Fruit fly (Drosophila melanogaster) whole organism, embryonic: ENCODE results near the gene CG43116.

Source experiments
- Antp ChIP-seq: fragments of 200-800 bp; sonication (Bioruptor generic); optimal IDR thresholded peaks from 3 replicates; lab custom pipeline; 2016; ENCODE audit warnings: missing biosample characterization, missing genetic modification characterization
- Atf6 ChIP-seq: fragments of 200-800 bp; sonication (Bioruptor generic); IDR thresholded peaks from 2 replicates; pipeline ENCODE4 v1.3.6; 2022; ENCODE audit warnings: missing biosample characterization, missing genetic modification characterization
- CG1024 ChIP-seq: fragments of 200-800 bp; sonication (Bioruptor generic); IDR thresholded peaks from 2 replicates; pipeline ENCODE4 v1.3.6; 2022; ENCODE audit warnings: missing biosample characterization, missing genetic modification characterization
- CG11093 ChIP-seq: fragments of 200-800 bp; sonication (Bioruptor generic); IDR thresholded peaks from 3 replicates; pipeline ENCODE4 v1.3.6; 2022; ENCODE audit warnings: missing biosample characterization, missing genetic modification characterization
- CG11456 ChIP-seq: fragments of 200-800 bp; sonication (Bioruptor generic); IDR thresholded peaks from 3 replicates; pipeline ENCODE4 v1.3.6; 2022; ENCODE audit warnings: missing biosample characterization, missing genetic modification characterization
- CG12299 ChIP-seq: fragments of 200-800 bp; sonication (Bioruptor generic); optimal IDR thresholded peaks from 2 replicates; lab custom pipeline; 2018; ENCODE audit warnings: missing biosample characterization, mild to moderate bottlenecking, missing genetic modification characterization
- CG13296 ChIP-seq: fragments of 200-800 bp; sonication (Bioruptor generic); optimal IDR thresholded peaks from 3 replicates; lab custom pipeline; 2018; ENCODE audit warnings: missing biosample characterization, mild to moderate bottlenecking, missing genetic modification characterization
- CG13775 ChIP-seq: fragments of 200-800 bp; sonication (Bioruptor generic); optimal IDR thresholded peaks from 3 replicates; lab custom pipeline; 2017; ENCODE audit warnings: missing biosample characterization, mild to moderate bottlenecking, missing genetic modification characterization
- CG17829 ChIP-seq: fragments of 200-800 bp; optimal IDR thresholded peaks from 2 replicates; lab custom pipeline; 2019; ENCODE audit warnings: missing biosample characterization, mild to moderate bottlenecking, missing genetic modification characterization, moderate library complexity
- CG18599 ChIP-seq: fragments of 200-800 bp; sonication (Bioruptor generic); optimal IDR thresholded peaks from 3 replicates; lab custom pipeline; 2017; ENCODE audit warnings: missing biosample characterization, missing genetic modification characterization, mild to moderate bottlenecking, moderate library complexity, missing genetic modification reagents
- CG2199 ChIP-seq: fragments of 200-800 bp; sonication (Bioruptor generic); IDR thresholded peaks from 3 replicates; pipeline ENCODE4 v1.3.6; 2022; ENCODE audit warnings: missing biosample characterization, missing genetic modification characterization
- CG31224 ChIP-seq: fragments of 200-800 bp; sonication (Bioruptor generic); IDR thresholded peaks from 2 replicates; pipeline ENCODE4 v1.3.6; 2022; ENCODE audit warnings: missing biosample characterization, missing genetic modification characterization
- CG31365 ChIP-seq: fragments of 200-800 bp; sonication (Bioruptor generic); optimal IDR thresholded peaks from 2 replicates; lab custom pipeline; 2018; ENCODE audit warnings: missing biosample characterization, mild to moderate bottlenecking, missing genetic modification characterization
- CG33557 ChIP-seq: fragments of 200-800 bp; sonication (Bioruptor generic); optimal IDR thresholded peaks from 2 replicates; lab custom pipeline; 2019; ENCODE audit warnings: missing biosample characterization, mild to moderate bottlenecking, missing genetic modification characterization, moderate library complexity
- CG4820 ChIP-seq: fragments of 200-800 bp; sonication (Bioruptor generic); optimal IDR thresholded peaks from 3 replicates; lab custom pipeline; 2016; ENCODE audit warnings: missing biosample characterization, missing genetic modification characterization
- CG6813 ChIP-seq: fragments of 200-800 bp; sonication (Bioruptor generic); optimal IDR thresholded peaks from 2 replicates; lab custom pipeline; 2017; ENCODE audit warnings: missing biosample characterization, missing genetic modification characterization, mild to moderate bottlenecking, moderate library complexity, missing genetic modification reagents
- CG7271 ChIP-seq: fragments of 200-800 bp; sonication (Bioruptor generic); optimal IDR thresholded peaks from 2 replicates; lab custom pipeline; 2018; ENCODE audit warnings: missing biosample characterization, mild to moderate bottlenecking, missing genetic modification characterization, moderate library complexity
- CG7372 ChIP-seq: fragments of 200-800 bp; sonication (Bioruptor generic); IDR thresholded peaks from 2 replicates; pipeline ENCODE4 v1.3.6; 2022; ENCODE audit warnings: missing biosample characterization, missing genetic modification characterization
- CG7987 ChIP-seq: fragments of 200-800 bp; sonication (Bioruptor generic); optimal IDR thresholded peaks from 2 replicates; lab custom pipeline; 2018; ENCODE audit warnings: missing biosample characterization, mild to moderate bottlenecking, missing genetic modification characterization, moderate library complexity
- CG8478 ChIP-seq: fragments of >200 bp; optimal IDR thresholded peaks from 2 replicates; lab custom pipeline; 2018
- Doc2 ChIP-seq: fragments of 200-800 bp; sonication (Bioruptor generic); IDR thresholded peaks from 2 replicates; pipeline ENCODE4 v1.3.6; 2022; ENCODE audit warnings: missing biosample characterization, missing genetic modification characterization
- Dp ChIP-seq: fragments of 200-800 bp; sonication (Bioruptor generic); optimal IDR thresholded peaks from 2 replicates; lab custom pipeline; 2018; ENCODE audit warnings: missing biosample characterization, mild to moderate bottlenecking, missing genetic modification characterization, moderate library complexity
- E2f1 ChIP-seq: fragments of 200-800 bp; sonication (Bioruptor generic); IDR thresholded peaks from 2 replicates; pipeline ENCODE4 v1.3.6; 2022; ENCODE audit warnings: missing biosample characterization, missing genetic modification characterization
- Ets97D ChIP-seq: fragments of 200-800 bp; sonication (Bioruptor generic); optimal IDR thresholded peaks from 3 replicates; lab custom pipeline; 2016; ENCODE audit warnings: missing biosample characterization, missing genetic modification characterization
- Fer3 ChIP-seq: fragments of 200-800 bp; sonication (Bioruptor generic); optimal IDR thresholded peaks from 2 replicates; lab custom pipeline; 2018; ENCODE audit warnings: missing biosample characterization, mild to moderate bottlenecking, missing genetic modification characterization, moderate library complexity
- Gsc ChIP-seq: fragments of 200-800 bp; sonication (Bioruptor generic); IDR thresholded peaks from 2 replicates; pipeline ENCODE4 v1.3.6; 2022; ENCODE audit warnings: missing biosample characterization, missing genetic modification characterization
- Hand ChIP-seq: fragments of 200-800 bp; sonication (Bioruptor generic); optimal IDR thresholded peaks from 2 replicates; lab custom pipeline; 2017; ENCODE audit warnings: mild to moderate bottlenecking, missing biosample characterization, missing genetic modification reagents, missing genetic modification characterization
- Sry-δ ChIP-seq: fragments of 200-800 bp; sonication (Bioruptor generic); optimal IDR thresholded peaks from 2 replicates; lab custom pipeline; 2016; ENCODE audit warnings: missing biosample characterization, missing genetic modification characterization
- Tbp ChIP-seq: fragments of >200 bp; optimal IDR thresholded peaks from 2 replicates; lab custom pipeline; 2018; ENCODE audit warnings: missing biosample characterization, missing genetic modification characterization
- ara ChIP-seq: fragments of 200-800 bp; sonication (Bioruptor generic); IDR thresholded peaks from 2 replicates; pipeline ENCODE4 v1.3.6; 2022; ENCODE audit warnings: missing biosample characterization, missing genetic modification characterization
- disco-r ChIP-seq: fragments of 200-800 bp; sonication (Bioruptor generic); optimal IDR thresholded peaks from 2 replicates; lab custom pipeline; 2016; ENCODE audit warnings: missing biosample characterization, missing genetic modification characterization
- fd102C ChIP-seq: fragments of 200-800 bp; sonication (Bioruptor generic); optimal IDR thresholded peaks from 2 replicates; lab custom pipeline; 2018; ENCODE audit warnings: missing biosample characterization, mild to moderate bottlenecking, missing genetic modification characterization, moderate library complexity
- grau ChIP-seq: fragments of 200-800 bp; optimal IDR thresholded peaks from 3 replicates; lab custom pipeline; 2019; ENCODE audit warnings: missing biosample characterization, mild to moderate bottlenecking, missing genetic modification characterization, moderate library complexity
- insv ChIP-seq, 2 experiments: fragments of 200-800 bp; sonication (Bioruptor generic); optimal IDR thresholded peaks; 3 replicates each; lab custom pipeline; 2016 to 2018; ENCODE audit warnings: missing biosample characterization in 2 of 2, missing genetic modification characterization in 2 of 2
- inv ChIP-seq: fragments of 200-800 bp; sonication (Bioruptor generic); IDR thresholded peaks from 2 replicates; pipeline ENCODE4 v1.3.6; 2022; ENCODE audit warnings: missing biosample characterization, missing genetic modification characterization; ENCODE audit not compliant: partially characterized antibody
- jigr1 ChIP-seq: fragments of 200-800 bp; sonication (Bioruptor generic); IDR thresholded peaks from 3 replicates; pipeline ENCODE4 v1.3.6; 2022; ENCODE audit warnings: missing biosample characterization, missing genetic modification characterization
- ken ChIP-seq: fragments of 200-800 bp; sonication (Bioruptor generic); IDR thresholded peaks from 3 replicates; pipeline ENCODE4 v1.3.6; 2022; ENCODE audit warnings: missing biosample characterization, missing genetic modification characterization
- otp ChIP-seq: fragments of 200-800 bp; sonication (Bioruptor generic); IDR thresholded peaks from 3 replicates; pipeline ENCODE4, ENCODE4 v1.3.6; 2022; ENCODE audit warnings: missing biosample characterization, missing genetic modification characterization
- pan ChIP-seq, 4 experiments: fragments of >200 bp in 3 of 4; fragments of 200-800 bp in 1 of 4; sonication (Bioruptor generic) in 1 of 4; optimal IDR thresholded peaks in 3 of 4; IDR thresholded peaks in 1 of 4; 2 replicates each; pipeline versions ENCODE4 v1.3.6 to Lab custom; 2017 to 2022; ENCODE audit warnings: missing biosample characterization in 2 of 4, missing genetic modification characterization in 2 of 4, mixed read lengths in 1 of 4
- sc ChIP-seq, 3 experiments: fragments of >200 bp in 2 of 3; fragments of 200-800 bp in 1 of 3; sonication (Bioruptor generic) in 1 of 3; optimal IDR thresholded peaks; 2 replicates in 2 of 3; 3 replicates in 1 of 3; lab custom pipeline; 2017; ENCODE audit warnings: mild to moderate bottlenecking in 1 of 3, missing biosample characterization in 1 of 3, missing genetic modification characterization in 1 of 3, missing genetic modification reagents in 1 of 3
- scrt ChIP-seq: fragments of 200-800 bp; sonication (Bioruptor generic); optimal IDR thresholded peaks from 2 replicates; lab custom pipeline; 2018; ENCODE audit warnings: missing biosample characterization, mild to moderate bottlenecking, missing genetic modification characterization, moderate library complexity
- sd ChIP-seq: fragments of 200-800 bp; sonication (Bioruptor generic); optimal IDR thresholded peaks from 3 replicates; lab custom pipeline; 2018; ENCODE audit warnings: missing biosample characterization, mild to moderate bottlenecking, missing genetic modification characterization, moderate library complexity
- shn ChIP-seq: fragments of 200-800 bp; sonication (Bioruptor generic); optimal IDR thresholded peaks from 3 replicates; lab custom pipeline; 2016; ENCODE audit warnings: missing biosample characterization, missing genetic modification characterization
- sima ChIP-seq: fragments of 200-800 bp; sonication (Bioruptor generic); optimal IDR thresholded peaks from 2 replicates; lab custom pipeline; 2016; ENCODE audit warnings: missing biosample characterization, missing genetic modification characterization
- sisA ChIP-seq: fragments of 200-800 bp; sonication (Bioruptor generic); IDR thresholded peaks from 2 replicates; pipeline ENCODE4 v1.3.6; 2022; ENCODE audit warnings: missing biosample characterization, missing genetic modification characterization
- sob ChIP-seq: fragments of 200-800 bp; sonication (Bioruptor generic); IDR thresholded peaks from 2 replicates; pipeline ENCODE4 v1.3.6; 2022; ENCODE audit warnings: missing biosample characterization, missing genetic modification characterization
- stwl ChIP-seq: fragments of 200-800 bp; sonication (Bioruptor generic); optimal IDR thresholded peaks from 3 replicates; lab custom pipeline; 2018; ENCODE audit warnings: missing biosample characterization, mild to moderate bottlenecking, missing genetic modification characterization, moderate library complexity
- tap ChIP-seq: fragments of 200-800 bp; optimal IDR thresholded peaks from 3 replicates; lab custom pipeline; 2019; ENCODE audit warnings: missing biosample characterization, mild to moderate bottlenecking, missing genetic modification characterization, moderate library complexity
- toy ChIP-seq: fragments of 200-800 bp; sonication (Bioruptor generic); IDR thresholded peaks from 2 replicates; pipeline ENCODE4 v1.3.6; 2022; ENCODE audit warnings: missing biosample characterization, missing genetic modification characterization
- wek ChIP-seq: fragments of 200-800 bp; sonication (Bioruptor generic); optimal IDR thresholded peaks from 3 replicates; lab custom pipeline; 2018; ENCODE audit warnings: missing biosample characterization, mild to moderate bottlenecking, missing genetic modification characterization, moderate library complexity
- yki ChIP-seq: fragments of >200 bp; optimal IDR thresholded peaks from 3 replicates; lab custom pipeline; 2018

Gene CG43116

DNA sequence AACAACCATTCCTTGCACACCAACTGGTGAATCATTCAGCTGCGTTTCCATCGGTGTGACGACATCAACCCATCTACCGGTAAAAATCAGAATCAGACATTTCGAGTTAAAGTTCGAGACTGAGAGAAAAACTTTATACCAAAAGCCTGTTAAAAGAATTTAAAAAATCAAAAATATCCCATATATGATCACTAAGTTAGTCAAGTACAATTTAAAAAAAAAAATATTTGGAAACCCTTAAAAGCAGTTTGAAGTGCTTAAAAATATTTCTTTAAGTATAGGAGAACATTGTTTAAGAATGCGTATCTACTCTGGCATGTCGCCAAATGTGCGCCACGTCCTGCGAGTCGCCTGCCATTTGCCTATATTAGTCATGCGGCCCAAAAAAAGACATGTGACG, 28.3 kb downstream of the CG43116 start (continued):
- TF ChIP-seq jigr1 (GFP tag; lab: Robert Waterston, UW) (no peak), yki (lab: Kevin White, UChicago) (no peak), inv (GFP tag; lab: Robert Waterston, UW) (no peak), CG13775 (GFP tag; lab: Kevin White, UChicago) (no peak), Tbp (GFP tag; lab: Kevin White, UChicago) (no peak), Dp (GFP tag; lab: Kevin White, UChicago) (no peak), Atf6 (GFP tag; lab: Robert Waterston, UW) (0 out of 2 replicates have a peak, but pooled peaks have one; percentile 23), otp (GFP tag; lab: Robert Waterston, UW) (no peak), Ets97D (GFP tag; lab: Kevin White, UChicago) (no peak), CG6813 (peak; percentile 34), Antp (GFP tag; lab: Kevin White, UChicago) (no peak), CG12299 (no peak), CG31365 (tag; lab: Kevin White, UChicago) (no peak), CG11456 (no peak), sima (GFP tag; lab: Kevin White, UChicago) (no peak), disco-r (GFP tag; lab: Kevin White, UChicago) (no peak), Doc2 (GFP tag; lab: Robert Waterston, UW) (no peak), shn (GFP tag; lab: Kevin White, UChicago) (no peak), Fer3 (tag; lab: Kevin White, UChicago) (peak; percentile 46), sisA (GFP tag; lab: Robert Waterston, UW) (no peak), wek (GFP tag; lab: Kevin White, UChicago) (no peak), grau (tag; lab: Kevin White, UChicago) (no peak), CG13296 (GFP tag; lab: Kevin White, UChicago) (peak; percentile 1), Sry-δ (GFP tag; lab: Kevin White, UChicago) (no peak), CG7987 (GFP tag; lab: Kevin White, UChicago) (no peak), Hand (GFP tag; lab: Kevin White, UChicago) (peak; percentile 44), CG4820 (GFP tag; lab: Kevin White, UChicago) (no peak), fd102C (no peak), CG7271 (tag; lab: Kevin White, UChicago) (no peak), sd (tag; lab: Kevin White, UChicago) (no peak), CG18599 (GFP tag; lab: Kevin White, UChicago) (peak; percentile 86), scrt (GFP tag; lab: Kevin White, UChicago) (peak; percentile 20), CG8478 (lab: Kevin White, UChicago) (no peak), E2f1 (GFP tag; lab: Robert Waterston, UW) (peak; percentile 27; the same call in 1 of the 2 replicates), CG17829 (tag; lab: Kevin White, UChicago) (no peak), toy (no peak), CG7372 (GFP tag; lab: Robert Waterston, UW) (peak; percentile 31; the same call in 1 of the 2 replicates), insv (GFP tag; optimal IDR thresholded peaks at IDR 0.05; lab: Kevin White, UChicago) (no peak), ken (GFP tag; lab: Robert Waterston, UW) (no peak), sob (GFP tag; lab: Robert Waterston, UW) (0 out of 2 replicates have a peak, but pooled peaks have one; percentile 52), ara (no peak), CG31224 (GFP tag; lab: Robert Waterston, UW) (peak; percentile 41; the same call in 1 of the 2 replicates), CG33557 (GFP tag; lab: Kevin White, UChicago) (no peak), pan (optimal IDR thresholded peaks at IDR 0.05; lab: Kevin White, UChicago) (no peak), pan (GFP tag; optimal IDR thresholded peaks at IDR 0.05 in 1 of 2, IDR thresholded peaks at IDR 0.05 in 1 of 2) (no peak), sc (optimal IDR thresholded peaks at IDR 0.05; lab: Kevin White, UChicago) (no peak), sc (GFP tag; optimal IDR thresholded peaks at IDR 0.05; lab: Kevin White, UChicago) (no peak), tap (tag; lab: Kevin White, UChicago) (no peak), CG2199 (no peak), stwl (tag; lab: Kevin White, UChicago) (no peak), Gsc (GFP tag; lab: Robert Waterston, UW) (no peak), CG11093 (GFP tag; lab: Robert Waterston, UW) (no peak), CG1024 (GFP tag; lab: Robert Waterston, UW) (no peak)
